Fruit fly (Drosophila melanogaster) whole organism, embryonic: ENCODE data around the gene CecB.

Source experiments
- Abd-B ChIP-seq: fragments of 200-800 bp; sonication (Bioruptor generic); optimal IDR thresholded peaks from 2 replicates; lab custom pipeline; 2018; ENCODE audit warnings: missing biosample characterization, mild to moderate bottlenecking, missing genetic modification characterization, moderate library complexity
- B-H1 ChIP-seq: fragments of 200-800 bp; sonication (Bioruptor generic); IDR thresholded peaks from 3 replicates; pipeline ENCODE4 v1.3.6; 2022; ENCODE audit warnings: missing biosample characterization, missing genetic modification characterization
- CG10274 ChIP-seq: fragments of 200-800 bp; sonication (Bioruptor generic); optimal IDR thresholded peaks from 3 replicates; lab custom pipeline; 2017; ENCODE audit warnings: missing biosample characterization, mild to moderate bottlenecking, missing genetic modification characterization
- CG10321 ChIP-seq: fragments of 200-800 bp; sonication (Bioruptor generic); IDR thresholded peaks from 2 replicates; pipeline ENCODE4 v1.3.6; 2022; ENCODE audit warnings: missing biosample characterization, missing genetic modification characterization
- CG10543 ChIP-seq: fragments of 200-800 bp; sonication (Bioruptor generic); optimal IDR thresholded peaks from 3 replicates; lab custom pipeline; 2017; ENCODE audit warnings: missing biosample characterization, mild to moderate bottlenecking, missing genetic modification characterization, moderate library complexity
- CG10979 ChIP-seq: fragments of 200-800 bp; sonication (Bioruptor generic); optimal IDR thresholded peaks from 2 replicates; lab custom pipeline; 2018; ENCODE audit warnings: missing biosample characterization, mild to moderate bottlenecking, missing genetic modification characterization, moderate library complexity
- CG11093 ChIP-seq: fragments of 200-800 bp; sonication (Bioruptor generic); IDR thresholded peaks from 3 replicates; pipeline ENCODE4 v1.3.6; 2022; ENCODE audit warnings: missing biosample characterization, missing genetic modification characterization
- CG11247 ChIP-seq: fragments of 200-800 bp; sonication (Bioruptor generic); IDR thresholded peaks from 2 replicates; pipeline ENCODE4 v1.3.6; 2022; ENCODE audit warnings: missing biosample characterization, missing genetic modification characterization
- CG11504 ChIP-seq: fragments of 200-800 bp; sonication (Bioruptor generic); optimal IDR thresholded peaks from 3 replicates; lab custom pipeline; 2019; ENCODE audit warnings: missing biosample characterization, mild to moderate bottlenecking, missing genetic modification characterization, moderate library complexity
- CG11560 ChIP-seq: fragments of 200-800 bp; sonication (Bioruptor generic); IDR thresholded peaks from 3 replicates; pipeline ENCODE4 v1.3.6; 2022; ENCODE audit warnings: missing biosample characterization, missing genetic modification characterization
- CG11695 ChIP-seq: fragments of 200-800 bp; sonication (Bioruptor generic); IDR thresholded peaks from 3 replicates; pipeline ENCODE4 v1.3.6; 2022; ENCODE audit warnings: missing biosample characterization, missing genetic modification characterization
- CG15269 ChIP-seq: fragments of 200-800 bp; sonication (Bioruptor generic); optimal IDR thresholded peaks from 2 replicates; lab custom pipeline; 2018; ENCODE audit warnings: missing biosample characterization, mild to moderate bottlenecking, missing genetic modification characterization, moderate library complexity
- CG15696 ChIP-seq: fragments of 200-800 bp; sonication (Bioruptor generic); optimal IDR thresholded peaks from 2 replicates; lab custom pipeline; 2019; ENCODE audit warnings: missing biosample characterization, mild to moderate bottlenecking, missing genetic modification characterization, moderate library complexity
- CG18262 ChIP-seq: fragments of 200-800 bp; optimal IDR thresholded peaks from 3 replicates; lab custom pipeline; 2019; ENCODE audit warnings: missing biosample characterization, mild to moderate bottlenecking, missing genetic modification characterization, moderate library complexity
- CG30020 ChIP-seq: fragments of 200-800 bp; optimal IDR thresholded peaks from 2 replicates; lab custom pipeline; 2019; ENCODE audit warnings: missing biosample characterization, mild to moderate bottlenecking, missing genetic modification characterization, moderate library complexity
- CG34224 ChIP-seq: fragments of 200-800 bp; sonication (Bioruptor generic); IDR thresholded peaks from 3 replicates; pipeline ENCODE4 v1.3.6; 2022; ENCODE audit warnings: missing biosample characterization, missing genetic modification characterization; ENCODE audit not compliant: partially characterized antibody
- CG3847 ChIP-seq: fragments of 200-800 bp; sonication (Bioruptor generic); IDR thresholded peaks from 2 replicates; pipeline ENCODE4 v1.3.6; 2022; ENCODE audit warnings: missing biosample characterization, missing genetic modification characterization
- CG43689 ChIP-seq: fragments of 200-800 bp; sonication (Bioruptor generic); IDR thresholded peaks from 2 replicates; pipeline ENCODE4 v1.3.6; 2022; ENCODE audit warnings: missing biosample characterization, missing genetic modification characterization
- CG6272 ChIP-seq: fragments of 200-800 bp; sonication (Bioruptor generic); IDR thresholded peaks from 2 replicates; pipeline ENCODE4 v1.3.6; 2022; ENCODE audit warnings: missing biosample characterization, missing genetic modification characterization
- CG7271 ChIP-seq: fragments of 200-800 bp; sonication (Bioruptor generic); optimal IDR thresholded peaks from 2 replicates; lab custom pipeline; 2018; ENCODE audit warnings: missing biosample characterization, mild to moderate bottlenecking, missing genetic modification characterization, moderate library complexity
- CG7745 ChIP-seq: fragments of 200-800 bp; sonication (Bioruptor generic); optimal IDR thresholded peaks from 2 replicates; lab custom pipeline; 2018; ENCODE audit warnings: missing biosample characterization, mild to moderate bottlenecking, missing genetic modification characterization, moderate library complexity
- CG7928 ChIP-seq: fragments of 200-800 bp; sonication (Bioruptor generic); optimal IDR thresholded peaks from 2 replicates; lab custom pipeline; 2017; ENCODE audit warnings: missing biosample characterization, mild to moderate bottlenecking, missing genetic modification characterization
- CG8388 ChIP-seq: fragments of 200-800 bp; sonication (Bioruptor generic); optimal IDR thresholded peaks from 2 replicates; lab custom pipeline; 2019; ENCODE audit warnings: missing biosample characterization, mild to moderate bottlenecking, missing genetic modification characterization, moderate library complexity
- Dip2 ChIP-seq: fragments of 200-800 bp; sonication (Bioruptor generic); IDR thresholded peaks from 2 replicates; pipeline ENCODE4 v1.3.6; 2022; ENCODE audit warnings: missing biosample characterization, missing genetic modification characterization
- Doc3 ChIP-seq: fragments of 200-800 bp; sonication (Bioruptor generic); IDR thresholded peaks from 3 replicates; pipeline ENCODE4 v1.3.6; 2022; ENCODE audit warnings: missing biosample characterization, missing genetic modification characterization; ENCODE audit not compliant: partially characterized antibody
- E2f2 ChIP-seq: fragments of 200-800 bp; sonication (Bioruptor generic); IDR thresholded peaks from 2 replicates; pipeline ENCODE4 v1.3.6; 2022; ENCODE audit warnings: missing biosample characterization, missing genetic modification characterization
- Ets65A ChIP-seq: fragments of 200-800 bp; sonication (Bioruptor generic); peaks from one replicate; lab custom pipeline; 2016; ENCODE audit warnings: missing biosample characterization, missing genetic modification characterization
- Fer2 ChIP-seq: fragments of 200-800 bp; sonication (Bioruptor generic); optimal IDR thresholded peaks from 2 replicates; lab custom pipeline; 2018; ENCODE audit warnings: missing biosample characterization, mild to moderate bottlenecking, missing genetic modification characterization, moderate library complexity
- Fer3 ChIP-seq: fragments of 200-800 bp; sonication (Bioruptor generic); optimal IDR thresholded peaks from 2 replicates; lab custom pipeline; 2018; ENCODE audit warnings: missing biosample characterization, mild to moderate bottlenecking, missing genetic modification characterization, moderate library complexity
- Pdp1 ChIP-seq, 2 experiments: fragments of 200-800 bp; sonication (Bioruptor generic); optimal IDR thresholded peaks; 3 replicates each; lab custom pipeline; 2016; ENCODE audit warnings: missing biosample characterization in 2 of 2, missing genetic modification characterization in 2 of 2, mild to moderate bottlenecking in 1 of 2, moderate library complexity in 1 of 2
- Sox102F ChIP-seq: fragments of 200-800 bp; sonication (Bioruptor generic); optimal IDR thresholded peaks from 2 replicates; lab custom pipeline; 2018; ENCODE audit warnings: missing biosample characterization, mild to moderate bottlenecking, missing genetic modification characterization, moderate library complexity
- al ChIP-seq: fragments of 200-800 bp; sonication (Bioruptor generic); IDR thresholded peaks from 2 replicates; pipeline ENCODE4 v1.3.6; 2022; ENCODE audit warnings: missing biosample characterization, missing genetic modification characterization
- bab2 ChIP-seq: fragments of 200-800 bp; sonication (Bioruptor generic); optimal IDR thresholded peaks from 2 replicates; lab custom pipeline; 2016; ENCODE audit warnings: missing biosample characterization, missing genetic modification characterization
- bsh ChIP-seq, 2 experiments: fragments of 200-800 bp; sonication (Bioruptor generic); optimal IDR thresholded peaks; 2 replicates each; lab custom pipeline; 2017 to 2018; ENCODE audit warnings: mild to moderate bottlenecking in 2 of 2, missing biosample characterization in 2 of 2, missing genetic modification characterization in 2 of 2, moderate library complexity in 1 of 2
- croc ChIP-seq: fragments of 200-800 bp; sonication (Bioruptor generic); conservative IDR thresholded peaks from 3 replicates; pipeline ENCODE4 v1.3.6; 2022; ENCODE audit warnings: missing biosample characterization, missing genetic modification characterization
- dmrt99B ChIP-seq: fragments of 200-800 bp; sonication (Bioruptor generic); optimal IDR thresholded peaks from 2 replicates; lab custom pipeline; 2018; ENCODE audit warnings: missing biosample characterization, mild to moderate bottlenecking, missing genetic modification characterization, moderate library complexity
- fd96Cb ChIP-seq: fragments of 200-800 bp; sonication (Bioruptor generic); optimal IDR thresholded peaks from 2 replicates; lab custom pipeline; 2018; ENCODE audit warnings: missing biosample characterization, mild to moderate bottlenecking, missing genetic modification characterization, moderate library complexity
- gem ChIP-seq: fragments of 200-800 bp; sonication (Bioruptor generic); optimal IDR thresholded peaks from 2 replicates; lab custom pipeline; 2019; ENCODE audit warnings: missing biosample characterization, mild to moderate bottlenecking, missing genetic modification characterization, moderate library complexity
- lov ChIP-seq, 2 experiments: fragments of 200-800 bp in 1 of 2; fragments of >200 bp in 1 of 2; sonication (Bioruptor generic) in 1 of 2; IDR thresholded peaks in 1 of 2; optimal IDR thresholded peaks in 1 of 2; 2 replicates in 1 of 2; 3 replicates in 1 of 2; pipeline versions ENCODE4 v1.3.6 to Lab custom; 2017 to 2022; ENCODE audit warnings: missing biosample characterization in 1 of 2, missing genetic modification characterization in 1 of 2
- maf-S ChIP-seq: fragments of 200-800 bp; sonication (Bioruptor generic); optimal IDR thresholded peaks from 2 replicates; lab custom pipeline; 2016; ENCODE audit warnings: missing biosample characterization, missing genetic modification characterization
- mam ChIP-seq: fragments of 200-800 bp; sonication (Bioruptor generic); optimal IDR thresholded peaks from 3 replicates; lab custom pipeline; 2016; ENCODE audit warnings: missing biosample characterization, missing genetic modification characterization
- org-1 ChIP-seq: fragments of 200-800 bp; sonication (Bioruptor generic); optimal IDR thresholded peaks from 2 replicates; lab custom pipeline; 2017; ENCODE audit warnings: missing biosample characterization, missing genetic modification characterization
- p53 ChIP-seq: fragments of 200-800 bp; sonication (Bioruptor generic); optimal IDR thresholded peaks from 2 replicates; lab custom pipeline; 2016; ENCODE audit warnings: missing biosample characterization, missing genetic modification characterization
- ssp ChIP-seq: fragments of 200-800 bp; sonication (Bioruptor generic); IDR thresholded peaks from 2 replicates; pipeline ENCODE4 v1.3.6; 2022; ENCODE audit warnings: missing biosample characterization, missing genetic modification characterization
- stwl ChIP-seq: fragments of 200-800 bp; sonication (Bioruptor generic); optimal IDR thresholded peaks from 3 replicates; lab custom pipeline; 2018; ENCODE audit warnings: missing biosample characterization, mild to moderate bottlenecking, missing genetic modification characterization, moderate library complexity
- tap ChIP-seq: fragments of 200-800 bp; optimal IDR thresholded peaks from 3 replicates; lab custom pipeline; 2019; ENCODE audit warnings: missing biosample characterization, mild to moderate bottlenecking, missing genetic modification characterization, moderate library complexity
- tna ChIP-seq: fragments of 200-800 bp; sonication (Bioruptor generic); IDR thresholded peaks from 2 replicates; pipeline ENCODE4 v1.3.6; 2022; ENCODE audit warnings: missing biosample characterization, missing genetic modification characterization; ENCODE audit not compliant: partially characterized antibody
- usp ChIP-seq: fragments of >200 bp; optimal IDR thresholded peaks from 2 replicates; lab custom pipeline; 2017; ENCODE audit warnings: missing biosample characterization, missing genetic modification characterization
- wek ChIP-seq: fragments of 200-800 bp; sonication (Bioruptor generic); optimal IDR thresholded peaks from 3 replicates; lab custom pipeline; 2018; ENCODE audit warnings: missing biosample characterization, mild to moderate bottlenecking, missing genetic modification characterization, moderate library complexity

The CecB gene

DNA sequence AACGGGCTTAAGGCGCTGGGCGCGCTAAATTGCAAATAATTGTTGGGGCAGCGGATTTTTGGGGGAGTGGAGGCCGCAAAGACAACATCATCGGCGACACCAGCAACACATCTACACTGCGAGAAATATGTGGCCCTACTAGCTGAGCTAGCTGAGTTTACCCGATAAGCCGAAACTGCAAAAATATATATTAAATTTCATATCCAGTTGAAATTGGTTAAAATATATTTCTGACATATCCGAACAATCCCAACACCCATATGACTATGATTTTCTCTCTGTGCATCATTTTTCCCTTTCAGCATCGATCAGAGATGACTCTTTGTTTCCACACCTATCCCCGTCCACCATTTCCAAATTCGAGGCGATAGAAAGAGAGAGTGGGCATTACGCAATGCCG lies 23.8 kb downstream of the CecB start (continued):
- no peak for TF ChIP-seq stwl (tag; lab: Kevin White, UChicago)
- peak; percentile 75; the same call in 2 of the 3 replicates for TF ChIP-seq CG11695 (GFP tag; lab: Robert Waterston, UW)
- TF ChIP-seq ssp (GFP tag; lab: Robert Waterston, UW), result peak; percentile 72
- TF ChIP-seq wek (GFP tag; lab: Kevin White, UChicago), result peak; percentile 28
- peak; percentile 84 for TF ChIP-seq dmrt99B (tag; lab: Kevin White, UChicago)
- peak in 1 of 2 experiments; percentile 79 for TF ChIP-seq bsh (GFP tag; optimal IDR thresholded peaks at IDR 0.05; lab: Kevin White, UChicago)
- peak; percentile 78 for TF ChIP-seq tap (tag; lab: Kevin White, UChicago)
- TF ChIP-seq CG3847 (GFP tag; lab: Robert Waterston, UW), result peak; percentile 52; the same call in 1 of the 2 replicates
- TF ChIP-seq CG8388, result peak; percentile 67
- TF ChIP-seq bab2, result peak; percentile 34
- no peak for TF ChIP-seq p53 (GFP tag; lab: Kevin White, UChicago)
- peak; percentile 61; the same call in 1 of the 3 replicates for TF ChIP-seq CG11560 (tag; lab: Robert Waterston, UW)
- peak; percentile 79 for TF ChIP-seq CG15269 (tag; lab: Kevin White, UChicago)
- no peak for TF ChIP-seq CG7745 (tag; lab: Kevin White, UChicago)
- peak; percentile 58 for TF ChIP-seq CG43689 (GFP tag; lab: Robert Waterston, UW)
- TF ChIP-seq fd96Cb (tag; lab: Kevin White, UChicago), result peak; percentile 73
- peak; percentile 65 for TF ChIP-seq croc
- peak; percentile 2 for TF ChIP-seq CG30020 (tag; lab: Kevin White, UChicago)
- TF ChIP-seq mam (GFP tag; lab: Kevin White, UChicago), result peak; percentile 20
- no peak for TF ChIP-seq CG10543 (GFP tag; lab: Kevin White, UChicago)
- TF ChIP-seq gem (tag; lab: Kevin White, UChicago), result peak; percentile 83
- TF ChIP-seq CG15696, result peak; percentile 18
- peak; percentile 48; the same call in 1 of the 3 replicates for TF ChIP-seq CG11093 (GFP tag; lab: Robert Waterston, UW)
- peak; percentile 67 for TF ChIP-seq B-H1 (GFP tag; lab: Robert Waterston, UW)
- no peak for TF ChIP-seq CG34224 (GFP tag; lab: Robert Waterston, UW)
- TF ChIP-seq E2f2 (GFP tag; lab: Robert Waterston, UW), result peak; percentile 43; the same call in 1 of the 2 replicates
- TF ChIP-seq Pdp1 (GFP tag; optimal IDR thresholded peaks at IDR 0.05; lab: Kevin White, UChicago), result peak; percentile 67 to 68
- TF ChIP-seq Fer2 (tag; lab: Kevin White, UChicago), result peak; percentile 46
- TF ChIP-seq maf-S, result peak; percentile 39
- TF ChIP-seq CG11504 (tag; lab: Kevin White, UChicago), result peak; percentile 86
- peak; percentile 67 for TF ChIP-seq CG11247 (GFP tag; lab: Robert Waterston, UW)
- TF ChIP-seq CG6272 (GFP tag; lab: Robert Waterston, UW), result peak; percentile 77
- peak; percentile 76 for TF ChIP-seq Fer3 (tag; lab: Kevin White, UChicago)
- peak; percentile 74 for TF ChIP-seq CG10979 (tag; lab: Kevin White, UChicago)
- TF ChIP-seq Dip2 (GFP tag; lab: Robert Waterston, UW), result no peak
- TF ChIP-seq Doc3 (GFP tag; lab: Robert Waterston, UW), result no peak
- TF ChIP-seq CG10321, result no peak
- no peak for TF ChIP-seq CG7271 (tag; lab: Kevin White, UChicago)
- peak; percentile 53 for TF ChIP-seq org-1 (GFP tag; lab: Kevin White, UChicago)
- peak; percentile 35; the same call in 1 of the 2 replicates for TF ChIP-seq al (GFP tag; lab: Robert Waterston, UW)
- no peak for TF ChIP-seq tna (GFP tag; lab: Robert Waterston, UW)
- no peak for TF ChIP-seq CG7928
- peak; percentile 51 for TF ChIP-seq CG10274 (GFP tag; lab: Kevin White, UChicago)
- no peak for TF ChIP-seq usp
- TF ChIP-seq lov (optimal IDR thresholded peaks at IDR 0.05; lab: Kevin White, UChicago), result no peak
- 0 out of 3 replicates have a peak, but pooled peaks have one; percentile 36 for TF ChIP-seq lov (GFP tag; IDR thresholded peaks at IDR 0.05; lab: Robert Waterston, UW)
- peak; percentile 73 for TF ChIP-seq CG18262 (tag; lab: Kevin White, UChicago)
- TF ChIP-seq Ets65A (GFP tag; lab: Kevin White, UChicago), result peak; percentile 90
- TF ChIP-seq Abd-B (GFP tag; lab: Kevin White, UChicago), result peak; percentile 72
- peak; percentile 83 for TF ChIP-seq Sox102F
